Fruit fly (Drosophila melanogaster): ENCODE data around the gene Prosbeta3.

- TF ChIP-seq gem (tag; optimal IDR thresholded peaks at IDR 0.05) (peak; percentile 85), CG6272 (GFP tag; IDR thresholded peaks at IDR 0.05) (no peak), Hmx (GFP tag; optimal IDR thresholded peaks at IDR 0.05) (no peak), Ets97D (GFP tag; optimal IDR thresholded peaks at IDR 0.05) (no peak)
Measured at dm6 chr3R:8960329-8960728, 45.7 kb downstream of the Prosbeta3 start.

Measured in whole organism, embryonic.